Worm (Caenorhabditis elegans) whole organism, young adult: ENCODE results near the gene Y5F2A.4.

Experiments
- K11D2.4 ChIP-seq: fragments of 200-800 bp; sonication (Bioruptor generic); IDR thresholded peaks from 2 replicates; pipeline ENCODE4 v1.3.6; 2022; ENCODE audit warnings: missing genetic modification reagents, missing genetic modification characterization, missing compliant biosample characterization
- Y95B8A.8 ChIP-seq: fragments of 200-800 bp; sonication (Bioruptor generic); IDR thresholded peaks from 2 replicates; pipeline ENCODE4 v1.3.6; 2022; ENCODE audit warnings: missing genetic modification reagents, missing genetic modification characterization, missing compliant biosample characterization
- ceh-100 ChIP-seq: fragments of 200-800 bp; sonication (Bioruptor generic); IDR thresholded peaks from 2 replicates; pipeline ENCODE4 v1.3.6; 2022; ENCODE audit warnings: missing genetic modification reagents, missing genetic modification characterization, missing compliant biosample characterization
- ceh-40 ChIP-seq: fragments of 200-800 bp; sonication (Bioruptor generic); IDR thresholded peaks from 2 replicates; pipeline ENCODE4 v1.3.6; 2022; ENCODE audit warnings: missing genetic modification characterization, missing compliant biosample characterization
- hsf-1 ChIP-seq: fragments of 200-800 bp; sonication (Bioruptor generic); IDR thresholded peaks from 2 replicates; pipeline ENCODE4 v1.3.6; 2022; ENCODE audit warnings: missing genetic modification reagents, missing genetic modification characterization, missing compliant biosample characterization
- nfyb-1 ChIP-seq: fragments of 200-800 bp; sonication (Bioruptor generic); IDR thresholded peaks from 2 replicates; pipeline ENCODE4 v1.3.6; 2022; ENCODE audit warnings: missing genetic modification reagents, missing genetic modification characterization, missing compliant biosample characterization
- pha-4 ChIP-seq: fragments of 150-350 bp; sonication (generic microtip); optimal IDR thresholded peaks from 2 replicates; lab custom pipeline; 2014; ENCODE audit warnings: missing biosample characterization, missing genetic modification reagents, missing genetic modification characterization
- unc-130 ChIP-seq: sonication (generic microtip); optimal IDR thresholded peaks from 2 replicates; lab custom pipeline; 2016; ENCODE audit warnings: missing genetic modification reagents, missing genetic modification characterization, missing compliant biosample characterization

DNA sequence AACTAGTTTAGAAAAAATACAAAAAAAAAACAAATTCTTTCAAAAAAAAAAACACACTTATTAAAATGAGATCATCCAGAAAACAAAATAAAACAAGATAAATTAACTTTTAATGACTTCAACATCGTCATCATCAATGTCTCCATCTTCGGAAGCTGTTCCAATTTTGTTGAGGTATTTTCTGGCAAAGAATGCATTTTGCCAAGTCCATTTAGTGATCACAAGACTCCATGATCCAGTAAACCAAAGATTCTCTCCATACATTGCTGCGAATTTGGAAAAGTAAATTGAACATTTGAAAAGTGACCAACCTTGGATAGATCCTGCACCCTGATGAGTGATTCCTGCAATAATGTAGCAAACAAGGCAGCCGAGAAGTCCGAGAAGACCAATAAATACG is 48.3 kb downstream of the Y5F2A.4 start:
- TF ChIP-seq hsf-1 (GFP tag; lab: Robert Waterston, UW) (no peak), pha-4 (tag; lab: Kevin White, UChicago) (no peak), Y95B8A.8 (GFP tag; lab: Robert Waterston, UW) (no peak), nfyb-1 (GFP tag; lab: Robert Waterston, UW) (no peak), ceh-100 (GFP tag; lab: Robert Waterston, UW) (no peak), ceh-40 (GFP tag; lab: Robert Waterston, UW) (no peak), K11D2.4 (no peak), unc-130 (GFP tag; lab: Kevin White, UChicago) (no peak)
